Worm (Caenorhabditis elegans) whole organism, L1 larva: ENCODE data around the gene Y39A3CL.4.
A peak's percentile ranks its signal among the peaks of the same experiment; 100 is the strongest.

Source experiments
- C16A3.4 ChIP-seq: fragments of 150-350 bp; optimal IDR thresholded peaks from 2 replicates; lab custom pipeline; 2014; ENCODE audit warnings: missing biosample characterization, missing genetic modification characterization
- blmp-1 ChIP-seq: fragments of 150-350 bp; optimal IDR thresholded peaks from 2 replicates; lab custom pipeline; 2014; ENCODE audit warnings: missing biosample characterization, missing genetic modification characterization
- ceh-63 ChIP-seq: fragments of 200-800 bp; sonication (Bioruptor generic); optimal IDR thresholded peaks from 2 replicates; lab custom pipeline; 2018; ENCODE audit warnings: mild to moderate bottlenecking, missing genetic modification characterization, missing compliant biosample characterization
- ceh-8 ChIP-seq: fragments of 200-800 bp; sonication (Bioruptor generic); optimal IDR thresholded peaks from 2 replicates; lab custom pipeline; 2018; ENCODE audit warnings: mild to moderate bottlenecking, missing genetic modification characterization, moderate library complexity, missing compliant biosample characterization
- ceh-82 ChIP-seq, 3 experiments: fragments of 150-350 bp in 1 of 3; sonication (generic microtip) in 2 of 3; optimal IDR thresholded peaks; 2 replicates each; lab custom pipeline; 2014 to 2017; ENCODE audit warnings: missing biosample characterization in 3 of 3, missing genetic modification characterization in 3 of 3
- ceh-88 ChIP-seq: fragments of 200-800 bp; sonication (Bioruptor generic); IDR thresholded peaks from 2 replicates; pipeline ENCODE4 v1.3.6; 2022; ENCODE audit warnings: missing genetic modification characterization, missing compliant biosample characterization
- dpl-1 ChIP-seq, 3 experiments: fragments of 150-350 bp in 2 of 3; sonication (generic microtip) in 1 of 3; optimal IDR thresholded peaks; 2 replicates each; lab custom pipeline; 2014 to 2017; ENCODE audit warnings: missing biosample characterization in 3 of 3, missing genetic modification characterization in 3 of 3, missing genetic modification reagents in 3 of 3
- efl-1 ChIP-seq, 4 experiments: fragments of 150-350 bp; optimal IDR thresholded peaks in 3 of 4; peaks in 1 of 4; 1 replicate in 1 of 4; 2 replicates in 3 of 4; lab custom pipeline; 2014; ENCODE audit warnings: missing biosample characterization in 2 of 4, missing genetic modification characterization in 2 of 4, missing genetic modification reagents in 2 of 4
- ets-5 ChIP-seq: fragments of 200-800 bp; sonication (Bioruptor generic); IDR thresholded peaks from 2 replicates; pipeline ENCODE4 v1.3.6; 2022; ENCODE audit warnings: missing genetic modification characterization, missing compliant biosample characterization
- fkh-4 ChIP-seq: sonication (generic microtip); optimal IDR thresholded peaks from 2 replicates; lab custom pipeline; 2016; ENCODE audit warnings: missing compliant biosample characterization, missing genetic modification characterization, borderline replicate concordance
- fkh-8 ChIP-seq: sonication (generic microtip); optimal IDR thresholded peaks from 2 replicates; lab custom pipeline; 2016; ENCODE audit warnings: mild to moderate bottlenecking, missing genetic modification characterization, missing compliant biosample characterization
- fos-1 ChIP-seq: fragments of 150-350 bp; optimal IDR thresholded peaks from 2 replicates; lab custom pipeline; 2014; ENCODE audit warnings: missing biosample characterization, missing genetic modification characterization
- grh-1 ChIP-seq: fragments of 200-800 bp; sonication (Bioruptor generic); IDR thresholded peaks from 2 replicates; pipeline ENCODE4 v1.3.6; 2022; ENCODE audit warnings: missing genetic modification reagents, missing genetic modification characterization, missing compliant biosample characterization
- hlh-17 ChIP-seq: fragments of 200-800 bp; sonication (Bioruptor generic); optimal IDR thresholded peaks from 2 replicates; lab custom pipeline; 2018; ENCODE audit warnings: missing genetic modification characterization, mild to moderate bottlenecking, missing compliant biosample characterization, moderate library complexity, borderline replicate concordance
- hlh-4 ChIP-seq: sonication (generic microtip); optimal IDR thresholded peaks from 2 replicates; lab custom pipeline; 2016; ENCODE audit warnings: mild to moderate bottlenecking, missing genetic modification characterization, missing compliant biosample characterization
- hpl-2 ChIP-seq: fragments of 150-350 bp; optimal IDR thresholded peaks from 2 replicates; lab custom pipeline; 2014; ENCODE audit warnings: missing biosample characterization, missing genetic modification reagents, missing genetic modification characterization
- irx-1 ChIP-seq: sonication (generic microtip); optimal IDR thresholded peaks from 2 replicates; lab custom pipeline; 2016; ENCODE audit warnings: missing genetic modification characterization, missing compliant biosample characterization
- lin-13 ChIP-seq: fragments of 150-350 bp; optimal IDR thresholded peaks from 2 replicates; lab custom pipeline; 2014; ENCODE audit warnings: missing biosample characterization, missing genetic modification reagents, missing genetic modification characterization
- lin-15B ChIP-seq: fragments of 150-350 bp; sonication (generic microtip); optimal IDR thresholded peaks from 3 replicates; lab custom pipeline; 2014; ENCODE audit warnings: missing biosample characterization, missing genetic modification characterization
- lin-35 ChIP-seq, 2 experiments: fragments of 150-350 bp; optimal IDR thresholded peaks; 2 replicates each; lab custom pipeline; 2014; ENCODE audit warnings: missing biosample characterization in 2 of 2, missing genetic modification characterization in 2 of 2, missing genetic modification reagents in 2 of 2
- lin-39 ChIP-seq: fragments of 150-350 bp; optimal IDR thresholded peaks from 2 replicates; lab custom pipeline; 2014; ENCODE audit warnings: missing biosample characterization, missing genetic modification reagents, missing genetic modification characterization
- mab-9 ChIP-seq: fragments of 200-800 bp; sonication (Bioruptor generic); IDR thresholded peaks from 2 replicates; pipeline ENCODE4 v1.3.6; 2022; ENCODE audit warnings: missing genetic modification reagents, missing genetic modification characterization, missing compliant biosample characterization
- mep-1 ChIP-seq: fragments of 150-350 bp; optimal IDR thresholded peaks from 2 replicates; lab custom pipeline; 2014; ENCODE audit warnings: missing biosample characterization, missing genetic modification characterization
- nhr-11 ChIP-seq: fragments of 150-350 bp; optimal IDR thresholded peaks from 2 replicates; lab custom pipeline; 2014; ENCODE audit warnings: missing biosample characterization, missing genetic modification characterization
- nhr-12 ChIP-seq: sonication (generic microtip); optimal IDR thresholded peaks from 2 replicates; lab custom pipeline; 2017; ENCODE audit warnings: missing biosample characterization, missing genetic modification characterization
- nhr-237 ChIP-seq: fragments of 150-350 bp; optimal IDR thresholded peaks from 2 replicates; lab custom pipeline; 2014; ENCODE audit warnings: missing biosample characterization, missing genetic modification characterization
- nhr-76 ChIP-seq: sonication (generic microtip); optimal IDR thresholded peaks from 2 replicates; lab custom pipeline; 2017; ENCODE audit warnings: missing biosample characterization, missing genetic modification characterization
- pax-3 ChIP-seq: fragments of 200-800 bp; sonication (Bioruptor generic); optimal IDR thresholded peaks from 2 replicates; lab custom pipeline; 2018; ENCODE audit warnings: mild to moderate bottlenecking, missing genetic modification characterization, moderate library complexity, missing compliant biosample characterization
- pqm-1 ChIP-seq: sonication (generic microtip); optimal IDR thresholded peaks from 3 replicates; lab custom pipeline; 2017; ENCODE audit warnings: missing biosample characterization, missing genetic modification characterization
- skn-1 ChIP-seq: fragments of 150-350 bp; optimal IDR thresholded peaks from 2 replicates; lab custom pipeline; 2014; ENCODE audit warnings: missing biosample characterization, missing genetic modification characterization
- sox-4 ChIP-seq: sonication (generic microtip); optimal IDR thresholded peaks from 2 replicates; lab custom pipeline; 2016; ENCODE audit warnings: missing genetic modification characterization, missing compliant biosample characterization
- sptf-1 ChIP-seq: fragments of 150-350 bp; optimal IDR thresholded peaks from 2 replicates; lab custom pipeline; 2014; ENCODE audit warnings: missing biosample characterization, missing genetic modification characterization
- sup-37 ChIP-seq: fragments of 200-800 bp; sonication (Bioruptor generic); optimal IDR thresholded peaks from 2 replicates; lab custom pipeline; 2018; ENCODE audit warnings: mild to moderate bottlenecking, missing genetic modification characterization, missing compliant biosample characterization
- tbx-2 ChIP-seq: sonication (generic microtip); optimal IDR thresholded peaks from 2 replicates; lab custom pipeline; 2016; ENCODE audit warnings: missing genetic modification characterization, missing compliant biosample characterization
- unc-98 ChIP-seq: fragments of 200-800 bp; sonication (Bioruptor generic); IDR thresholded peaks from 2 replicates; pipeline ENCODE4 v1.3.6; 2022; ENCODE audit warnings: missing genetic modification characterization, missing compliant biosample characterization
- xbp-1 ChIP-seq: sonication (generic microtip); optimal IDR thresholded peaks from 2 replicates; lab custom pipeline; 2016; ENCODE audit warnings: missing genetic modification characterization, missing compliant biosample characterization
- zip-4 ChIP-seq: fragments of 200-800 bp; sonication (Bioruptor generic); optimal IDR thresholded peaks from 2 replicates; lab custom pipeline; 2018; ENCODE audit warnings: mild to moderate bottlenecking, missing genetic modification characterization, moderate library complexity, missing compliant biosample characterization
- ztf-11 ChIP-seq, 2 experiments: sonication (generic microtip); optimal IDR thresholded peaks; 2 replicates each; lab custom pipeline; 2016 to 2017; ENCODE audit warnings: missing genetic modification characterization in 2 of 2, missing biosample characterization in 1 of 2, missing compliant biosample characterization in 1 of 2
- ztf-4 ChIP-seq: fragments of 150-350 bp; optimal IDR thresholded peaks from 2 replicates; lab custom pipeline; 2014; ENCODE audit warnings: missing biosample characterization, missing genetic modification characterization

Y39A3CL.4 gene

ce11 chrIII:1806183-1806798 is 28.4 kb upstream of the Y39A3CL.4 start:
- no peak for TF ChIP-seq lin-39 (tag; lab: Kevin White, UChicago)
- TF ChIP-seq fkh-4 = no peak
- no peak for TF ChIP-seq unc-98 (GFP tag; lab: Robert Waterston, UW)
- peak; percentile 64 for TF ChIP-seq ceh-8 (GFP tag; lab: Kevin White, UChicago)
- no peak for TF ChIP-seq dpl-1 (GFP tag; optimal IDR thresholded peaks at IDR 0.05; lab: Kevin White, UChicago)
- TF ChIP-seq blmp-1 (tag; lab: Kevin White, UChicago) = no peak
- TF ChIP-seq, all 84 proteins: peak for 1

- TF ChIP-seq xbp-1 (tag; lab: Kevin White, UChicago) = no peak
- TF ChIP-seq fos-1 (tag; lab: Kevin White, UChicago) = no peak
- TF ChIP-seq zip-4 = no peak
- TF ChIP-seq irx-1 = no peak
- no peak for TF ChIP-seq mab-9 (GFP tag; lab: Robert Waterston, UW)
- no peak for TF ChIP-seq lin-15B (tag; lab: Kevin White, UChicago)
- TF ChIP-seq nhr-237 = no peak
- TF ChIP-seq blmp-1 (tag; lab: Kevin White, UChicago) = no peak
- TF ChIP-seq nhr-12 (tag; lab: Kevin White, UChicago) = no peak
- TF ChIP-seq, all 84 proteins: peak for 0
Measured at ce11 chrIII:1805415-1806008, 27.6 kb upstream of the Y39A3CL.4 start.

- TF ChIP-seq efl-1 (optimal IDR thresholded peaks at IDR 0.05; lab: Kevin White, UChicago) (no peak), efl-1 (GFP tag; optimal IDR thresholded peaks at IDR 0.05 in 1 of 2; lab: Kevin White, UChicago) (no peak), tbx-2 (no peak), sptf-1 (no peak), mab-9 (GFP tag; lab: Robert Waterston, UW) (no peak), lin-35 (GFP tag; optimal IDR thresholded peaks at IDR 0.05; lab: Kevin White, UChicago) (no peak), nhr-11 (tag; lab: Kevin White, UChicago) (no peak), mep-1 (tag; lab: Kevin White, UChicago) (no peak), ztf-11 (tag; optimal IDR thresholded peaks at IDR 0.05; lab: Kevin White, UChicago) (no peak), skn-1 (no peak), nhr-237 (no peak), sup-37 (GFP tag; lab: Kevin White, UChicago) (no peak), fkh-8 (tag; lab: Kevin White, UChicago) (no peak), sox-4 (no peak), nhr-76 (no peak), C16A3.4 (no peak), pqm-1 (tag; lab: Kevin White, UChicago) (no peak)
Measured at ce11 chrIII:1804477-1804876, 26.6 kb upstream of the Y39A3CL.4 start.

- TF ChIP-seq hpl-2 (GFP tag; lab: Kevin White, UChicago) (no peak), grh-1 (GFP tag; lab: Robert Waterston, UW) (no peak), C16A3.4 (no peak), ceh-82 (tag; optimal IDR thresholded peaks at IDR 0.05; lab: Kevin White, UChicago) (no peak), efl-1 (optimal IDR thresholded peaks at IDR 0.05; lab: Kevin White, UChicago) (no peak), efl-1 (GFP tag; optimal IDR thresholded peaks at IDR 0.05 in 1 of 2; lab: Kevin White, UChicago) (peak in 1 of 2 experiments; percentile 47), ceh-63 (GFP tag; lab: Kevin White, UChicago) (no peak), hlh-4 (no peak), ztf-4 (no peak)
Measured at ce11 chrIII:1803000-1803399, 25.1 kb upstream of the Y39A3CL.4 start.

- TF ChIP-seq pax-3 (tag; lab: Kevin White, UChicago) = no peak
- 0 out of 2 replicates have a peak, but pooled peaks have one; percentile 46 for TF ChIP-seq ets-5 (GFP tag; lab: Robert Waterston, UW)
- no peak for TF ChIP-seq ceh-88 (GFP tag; lab: Robert Waterston, UW)
- no peak for TF ChIP-seq lin-13 (GFP tag; lab: Kevin White, UChicago)
- no peak for TF ChIP-seq pqm-1 (tag; lab: Kevin White, UChicago)
- TF ChIP-seq hlh-17 (GFP tag; lab: Kevin White, UChicago) = no peak
- TF ChIP-seq tbx-2 = no peak
Measured at ce11 chrIII:1799407-1799806, 21.5 kb upstream of the Y39A3CL.4 start.
